Fruit fly (Drosophila melanogaster): Measurements from ENCODE around the gene CG31697.

Gene CG31697

DNA sequence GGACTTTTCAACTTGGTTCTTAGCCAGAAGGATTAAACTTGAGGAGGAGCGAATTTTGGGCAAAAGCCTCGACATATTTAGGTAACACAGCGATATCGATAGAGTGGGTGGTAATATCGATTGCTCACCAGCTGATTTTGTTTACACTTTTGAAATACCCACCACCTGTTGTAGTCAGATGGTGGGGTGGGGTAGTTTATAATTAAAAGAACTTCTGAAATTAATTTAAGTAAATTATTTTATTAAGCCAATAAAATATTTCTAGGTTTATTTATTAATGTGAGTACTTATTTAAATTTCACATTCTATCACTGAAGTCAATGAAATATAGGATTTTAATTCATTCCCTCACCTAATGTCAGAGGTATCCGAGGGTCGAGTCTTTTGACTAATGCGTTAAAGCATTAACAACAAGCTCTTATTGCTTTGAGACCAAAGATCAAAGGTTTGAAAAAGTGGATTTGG lies 45.2 kb upstream of the CG31697 start, which contains the start of the genes CG10194 and CG18094 (continued):
- TF ChIP-seq Ptx1 (GFP tag; IDR thresholded peaks at IDR 0.05) (peak; percentile 41; the same call in 1 of the 2 replicates), chinmo (GFP tag; IDR thresholded peaks at IDR 0.05; ENCODE audit: partially characterized antibody) (0 out of 4 replicates have a peak, but pooled peaks have one; percentile 43), maf-S (GFP tag; optimal IDR thresholded peaks at IDR 0.05) (no peak), HmgZ (tag; optimal IDR thresholded peaks at IDR 0.05) (peak; percentile 43), CG2712 (tag; optimal IDR thresholded peaks at IDR 0.05) (peak; percentile 65), toy (GFP tag; IDR thresholded peaks at IDR 0.05) (no peak), CG7745 (tag; optimal IDR thresholded peaks at IDR 0.05) (peak; percentile 8), sug (tag; optimal IDR thresholded peaks at IDR 0.05) (no peak), CG7987 (GFP tag; optimal IDR thresholded peaks at IDR 0.05) (no peak), zen2 (GFP tag; IDR thresholded peaks at IDR 0.05; ENCODE audit: partially characterized antibody) (peak; percentile 72), stwl (tag; optimal IDR thresholded peaks at IDR 0.05) (peak; percentile 9), CG1529 (GFP tag; optimal IDR thresholded peaks at IDR 0.05) (no peak), amos (GFP tag; IDR thresholded peaks at IDR 0.05; ENCODE audit: partially characterized antibody) (peak; percentile 69; the same call in 1 of the 2 replicates), Dbx (GFP tag; IDR thresholded peaks at IDR 0.05) (0 out of 3 replicates have a peak, but pooled peaks have one; percentile 35), hkb (optimal IDR thresholded peaks at IDR 0.05) (no peak), hkb (GFP tag; IDR thresholded peaks at IDR 0.05) (peak; percentile 19; the same call in 1 of the 2 replicates), bbx (GFP tag; IDR thresholded peaks at IDR 0.05; ENCODE audit: partially characterized antibody) (peak; percentile 82), Scr (GFP tag; IDR thresholded peaks at IDR 0.05; ENCODE audit: partially characterized antibody) (peak; percentile 47; the same call in 1 of the 2 replicates), sim (GFP tag; IDR thresholded peaks at IDR 0.05) (no peak), CG17829 (tag; optimal IDR thresholded peaks at IDR 0.05) (peak; percentile 15), D19B (GFP tag; optimal IDR thresholded peaks at IDR 0.05) (peak; percentile 99), CG14860 (GFP tag; IDR thresholded peaks at IDR 0.05; ENCODE audit: partially characterized antibody) (peak; percentile 47; the same call in 1 of the 3 replicates), CG7963 (GFP tag; IDR thresholded peaks at IDR 0.05; ENCODE audit: partially characterized antibody) (no peak), H2.0 (GFP tag; IDR thresholded peaks at IDR 0.05) (no peak), Ets97D (GFP tag; optimal IDR thresholded peaks at IDR 0.05) (peak; percentile 1), zf30C (GFP tag; optimal IDR thresholded peaks at IDR 0.05) (no peak), CG14441 (GFP tag; IDR thresholded peaks at IDR 0.05) (peak; percentile 30; the same call in 1 of the 2 replicates), CG8388 (GFP tag; optimal IDR thresholded peaks at IDR 0.05) (peak; percentile 34), chn (GFP tag; optimal IDR thresholded peaks at IDR 0.05) (peak; percentile 10), Blimp-1 (GFP tag; optimal IDR thresholded peaks at IDR 0.05) (no peak), Dp (GFP tag; optimal IDR thresholded peaks at IDR 0.05) (peak; percentile 44), CG13775 (GFP tag; optimal IDR thresholded peaks at IDR 0.05) (peak; percentile 47), wor (GFP tag; IDR thresholded peaks at IDR 0.05) (no peak), cg (GFP tag; optimal IDR thresholded peaks at IDR 0.05) (no peak), CG10209 (GFP tag; optimal IDR thresholded peaks at IDR 0.05) (peak; percentile 29), hth (optimal IDR thresholded peaks at IDR 0.05) (no peak), CG12391 (tag; optimal IDR thresholded peaks at IDR 0.05) (peak; percentile 66), ranshi (GFP tag; IDR thresholded peaks at IDR 0.05) (0 out of 2 replicates have a peak, but pooled peaks have one; percentile 19), CG9727 (GFP tag; optimal IDR thresholded peaks at IDR 0.05) (peak; percentile 38), exex (tag; optimal IDR thresholded peaks at IDR 0.05) (peak; percentile 48), CG18011 (GFP tag; optimal IDR thresholded peaks at IDR 0.05) (peak; percentile 71), peb (GFP tag; IDR thresholded peaks at IDR 0.05) (no peak), inv (GFP tag; IDR thresholded peaks at IDR 0.05; ENCODE audit: partially characterized antibody) (peak; percentile 34), mam (GFP tag; optimal IDR thresholded peaks at IDR 0.05) (peak; percentile 19), CG15601 (tag; optimal IDR thresholded peaks at IDR 0.05) (peak; percentile 3), gfzf (GFP tag; optimal IDR thresholded peaks at IDR 0.05) (no peak), Sry-δ (GFP tag; optimal IDR thresholded peaks at IDR 0.05) (peak; percentile 62), Max (GFP tag; optimal IDR thresholded peaks at IDR 0.05) (peak; percentile 17), HLH54F (GFP tag; optimal IDR thresholded peaks at IDR 0.05) (no peak)

Data from whole organism, embryonic.